Fruit fly (Drosophila melanogaster) whole organism, larva: Measurements from ENCODE around the gene CG11037.

Experiments
- noc ChIP-seq: fragments of 200-800 bp; sonication (Bioruptor generic); optimal IDR thresholded peaks from 3 replicates; lab custom pipeline; 2019; ENCODE audit warnings: missing biosample characterization, mild to moderate bottlenecking, missing genetic modification characterization, moderate library complexity

Gene CG11037

dm6 chr3L:20980499-20980898, 19.3 kb upstream of the CG11037 start:
- TF ChIP-seq noc: no peak

- TF ChIP-seq noc: no peak
These were observed 16.0 kb upstream of the CG11037 start for dm6 chr3L:20976967-20977720.

dm6 chr3L:20976383-20976782, 15.2 kb upstream of the CG11037 start:
- TF ChIP-seq noc: no peak

- no peak for TF ChIP-seq noc
These were observed 13.4 kb upstream of the CG11037 start, which contains the start of gene CG33286 for dm6 chr3L:20974600-20974999. Gene CG33286 (minus strand): TSS chr3L:20974700.

- no peak for TF ChIP-seq noc
These were observed 9.4 kb upstream of the CG11037 start, which contains the start of gene CG33287 for dm6 chr3L:20970563-20970962. Gene CG33287 (minus strand): TSS chr3L:20970663.

dm6 chr3L:20966662-20967061, 5.5 kb upstream of the CG11037 start, which contains the start of gene CG12983:
Gene CG12983 (minus strand): TSS chr3L:20966762.
- TF ChIP-seq noc: no peak

dm6 chr3L:20962455-20962854, 1.3 kb upstream of the CG11037 start, which contains the start of gene CG10587:
Gene CG10587 (minus strand): TSS chr3L:20962555.
- no peak for TF ChIP-seq noc

dm6 chr3L:20956650-20957049, 4.5 kb downstream of the CG11037 start, which contains the start of the genes Sems and CG10588:
Gene Sems (minus strand): TSS chr3L:20956750.
Gene CG10588 (plus strand): TSS chr3L:20956934.
- TF ChIP-seq noc: no peak

dm6 chr3L:20954118-20954517, 7.1 kb downstream of the CG11037 start:
- no peak for TF ChIP-seq noc

dm6 chr3L:20952622-20953618, 8.3 kb downstream of the CG11037 start:
- no peak for TF ChIP-seq noc

- no peak for TF ChIP-seq noc
These were observed 9.1 kb downstream of the CG11037 start for dm6 chr3L:20952121-20952487.

dm6 chr3L:20951477-20952120, 9.6 kb downstream of the CG11037 start:
- TF ChIP-seq noc: no peak

dm6 chr3L:20950520-20951135, 10.6 kb downstream of the CG11037 start:
- TF ChIP-seq noc: no peak

- TF ChIP-seq noc: no peak
These were observed 11.1 kb downstream of the CG11037 start for dm6 chr3L:20950136-20950499.

- TF ChIP-seq noc: no peak
These were observed 11.6 kb downstream of the CG11037 start, which contains the start of gene fng for dm6 chr3L:20949371-20950135. Gene fng (minus strand): TSS chr3L:20949512.
